Fruit fly (Drosophila melanogaster): ENCODE measurements around the gene CG9147.

DNA sequence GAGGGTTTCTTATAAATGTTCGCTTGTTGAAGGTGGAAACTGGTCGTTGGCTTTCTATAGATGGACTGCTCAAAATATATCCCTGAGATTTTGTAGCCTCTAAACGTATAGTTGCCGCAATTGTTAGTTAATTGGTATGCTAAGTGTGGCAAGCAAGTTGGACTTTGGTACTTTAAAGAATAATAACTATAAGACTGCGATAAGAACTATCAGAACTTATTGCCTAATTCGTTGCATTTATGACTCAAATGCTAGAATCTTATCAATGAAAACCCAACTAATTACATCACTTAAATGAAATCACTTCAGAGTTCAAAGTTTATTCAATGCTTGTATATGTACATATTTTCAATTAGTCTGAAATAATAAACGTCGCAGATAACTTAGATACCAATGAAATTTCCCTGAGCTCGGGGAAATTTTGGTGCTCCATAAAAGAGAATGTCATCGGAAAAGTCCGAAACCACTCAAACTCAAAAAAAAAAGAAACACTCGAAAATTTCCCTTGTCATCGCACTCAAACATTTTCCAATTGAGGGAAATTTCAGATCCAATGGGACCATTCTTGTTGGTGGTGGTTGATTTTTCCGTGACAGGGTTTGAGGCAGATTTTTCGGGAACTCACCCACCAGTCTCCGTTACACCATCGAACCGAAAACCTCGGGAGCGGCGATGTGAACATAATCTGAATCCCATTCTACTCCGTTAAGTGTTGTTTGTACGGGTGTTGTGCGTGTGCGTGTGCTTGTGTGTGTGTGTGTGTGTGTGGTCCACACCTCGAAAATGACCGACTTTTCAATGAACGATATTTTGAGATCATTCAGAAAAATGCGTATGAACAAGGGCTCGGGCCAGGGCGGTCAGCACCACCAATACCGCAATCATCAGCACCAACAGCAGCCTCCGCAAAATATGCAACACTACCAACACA lies 25.3 kb downstream of the CG9147 start, which contains the start of gene CG45075:
- TF ChIP-seq Crg-1 (GFP tag; optimal IDR thresholded peaks at IDR 0.05) (no peak), bab1 (GFP tag; optimal IDR thresholded peaks at IDR 0.05) (no peak), CG14711 (tag; optimal IDR thresholded peaks at IDR 0.05) (no peak), pad (GFP tag; optimal IDR thresholded peaks at IDR 0.05) (no peak), CG33017 (tag; optimal IDR thresholded peaks at IDR 0.05) (no peak), toe (GFP tag; optimal IDR thresholded peaks at IDR 0.05) (no peak), kay (GFP tag; ENCODE audit: borderline replicate concordance) (peak; percentile 88), CG5204 (GFP tag; optimal IDR thresholded peaks at IDR 0.05) (no peak), CG7045 (GFP tag; optimal IDR thresholded peaks at IDR 0.05) (no peak), ovo (GFP tag; optimal IDR thresholded peaks at IDR 0.05) (no peak), Clk (GFP tag; optimal IDR thresholded peaks at IDR 0.05) (no peak), CG7101 (tag; optimal IDR thresholded peaks at IDR 0.05) (no peak), CG12768 (GFP tag; optimal IDR thresholded peaks at IDR 0.05) (no peak)
